Worm (Caenorhabditis elegans) whole organism, late embryonic: ENCODE data around the gene F33H1.4.

Experiments
- T23F11.4 ChIP-seq: fragments of 200-800 bp; sonication (Bioruptor generic); optimal IDR thresholded peaks from 2 replicates; lab custom pipeline; 2018; ENCODE audit warnings: mild to moderate bottlenecking, missing genetic modification characterization, missing compliant biosample characterization
- ceh-18 ChIP-seq: sonication (generic microtip); optimal IDR thresholded peaks from 2 replicates; lab custom pipeline; 2016; ENCODE audit warnings: missing genetic modification characterization, missing compliant biosample characterization
- ceh-19 ChIP-seq: fragments of 200-800 bp; sonication (Bioruptor generic); optimal IDR thresholded peaks from 2 replicates; lab custom pipeline; 2018; ENCODE audit warnings: mild to moderate bottlenecking, missing genetic modification characterization, missing compliant biosample characterization
- ceh-22 ChIP-seq: sonication (generic microtip); optimal IDR thresholded peaks from 2 replicates; lab custom pipeline; 2017; ENCODE audit warnings: missing biosample characterization, missing genetic modification characterization
- eyg-1 ChIP-seq: sonication (generic microtip); optimal IDR thresholded peaks from 2 replicates; lab custom pipeline; 2016; ENCODE audit warnings: missing genotype, missing genetic modification characterization, missing compliant biosample characterization
- hlh-30 ChIP-seq: sonication (generic microtip); optimal IDR thresholded peaks from 2 replicates; lab custom pipeline; 2017; ENCODE audit warnings: antibody characterized with exemption, missing genetic modification characterization, missing compliant biosample characterization; ENCODE audit not compliant: insufficient read depth
- lin-11 ChIP-seq: fragments of 200-800 bp; sonication (Bioruptor generic); optimal IDR thresholded peaks from 2 replicates; lab custom pipeline; 2018; ENCODE audit warnings: mild to moderate bottlenecking, missing genetic modification characterization, missing compliant biosample characterization
- nfya-1 ChIP-seq: sonication (generic microtip); optimal IDR thresholded peaks from 2 replicates; lab custom pipeline; 2017; ENCODE audit warnings: missing genetic modification characterization, mild to moderate bottlenecking, missing compliant biosample characterization, antibody characterized with exemption, moderate library complexity
- nhr-11 ChIP-seq: fragments of 150-350 bp; optimal IDR thresholded peaks from 2 replicates; lab custom pipeline; 2014; ENCODE audit warnings: missing biosample characterization, missing genetic modification characterization
- odd-2 ChIP-seq: sonication (generic microtip); optimal IDR thresholded peaks from 2 replicates; lab custom pipeline; 2017; ENCODE audit warnings: antibody characterized with exemption, mild to moderate bottlenecking, missing genetic modification characterization, missing compliant biosample characterization
- pros-1 ChIP-seq: fragments of 150-350 bp; optimal IDR thresholded peaks from 2 replicates; lab custom pipeline; 2014; ENCODE audit warnings: missing biosample characterization, missing genetic modification reagents, missing genetic modification characterization
- ttx-3 ChIP-seq: sonication (generic microtip); optimal IDR thresholded peaks from 2 replicates; lab custom pipeline; 2016; ENCODE audit warnings: missing genetic modification reagents, missing genetic modification characterization, missing compliant biosample characterization
- unc-55 ChIP-seq: sonication (generic microtip); optimal IDR thresholded peaks from 2 replicates; lab custom pipeline; 2017; ENCODE audit warnings: missing biosample characterization, missing genetic modification reagents, missing genetic modification characterization

DNA sequence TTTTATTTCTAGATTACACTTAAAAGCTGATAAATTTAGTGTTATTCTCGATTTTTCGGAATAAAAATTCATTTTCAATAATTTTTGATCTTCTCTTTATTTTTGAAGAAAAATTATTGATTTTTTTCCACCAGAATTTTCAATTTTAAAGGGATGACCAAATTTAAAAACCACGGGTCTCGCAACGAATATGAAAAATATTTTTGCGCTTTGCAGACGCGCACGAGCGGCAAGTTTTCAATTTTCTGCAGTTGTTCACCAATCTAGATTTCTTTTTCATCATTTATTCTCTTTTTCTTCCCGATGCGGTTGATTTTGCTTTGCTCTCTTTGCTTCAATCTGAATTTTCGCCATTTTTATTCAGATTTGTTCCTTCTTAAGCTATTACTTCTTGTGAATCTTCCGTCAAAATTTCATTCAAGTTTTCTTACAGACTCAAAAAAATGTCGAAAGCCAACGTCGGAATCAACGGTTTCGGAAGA is 3.6 kb upstream of the F33H1.4 start, which contains the start of gene gpd-4:
- TF ChIP-seq hlh-30 (tag; lab: Kevin White, UChicago) (no peak), T23F11.4 (GFP tag; lab: Kevin White, UChicago) (no peak), odd-2 (tag; lab: Kevin White, UChicago) (no peak), pros-1 (tag; lab: Kevin White, UChicago) (no peak), nfya-1 (tag; lab: Kevin White, UChicago) (no peak), ttx-3 (tag; lab: Kevin White, UChicago) (no peak), eyg-1 (tag; lab: Kevin White, UChicago) (no peak), unc-55 (GFP tag; lab: Kevin White, UChicago) (no peak), ceh-18 (no peak), ceh-19 (GFP tag; lab: Kevin White, UChicago) (no peak), nhr-11 (no peak), ceh-22 (no peak), lin-11 (tag; lab: Kevin White, UChicago) (no peak)
